Worm (Caenorhabditis elegans) whole organism, L3 larva: ENCODE measurements around the gene sir-2.3.

Source experiments
- ama-1 ChIP-seq: fragments of 150-350 bp; optimal IDR thresholded peaks from 2 replicates; lab custom pipeline; 2018
- elt-3 ChIP-seq, 3 experiments: fragments of 150-350 bp in 1 of 3; sonication (generic microtip) in 2 of 3; optimal IDR thresholded peaks; 2 replicates in 2 of 3; 4 replicates in 1 of 3; lab custom pipeline; 2014 to 2017; ENCODE audit warnings: missing biosample characterization in 3 of 3, missing genetic modification characterization in 3 of 3
- lin-39 ChIP-seq: fragments of 150-350 bp; optimal IDR thresholded peaks from 2 replicates; lab custom pipeline; 2018; ENCODE audit warnings: missing biosample characterization, missing genetic modification reagents, missing genetic modification characterization
- lsy-12 ChIP-seq: sonication (generic microtip); optimal IDR thresholded peaks from 2 replicates; lab custom pipeline; 2016; ENCODE audit warnings: mild to moderate bottlenecking, missing genetic modification characterization, missing compliant biosample characterization
- nhr-28 ChIP-seq: fragments of 150-350 bp; optimal IDR thresholded peaks from 2 replicates; lab custom pipeline; 2014; ENCODE audit warnings: missing biosample characterization, missing genetic modification characterization
- nhr-76 ChIP-seq: fragments of 150-350 bp; sonication (generic microtip); optimal IDR thresholded peaks from 5 replicates; lab custom pipeline; 2014; ENCODE audit warnings: missing biosample characterization, missing genetic modification characterization
- nhr-77 ChIP-seq: fragments of 150-350 bp; optimal IDR thresholded peaks from 2 replicates; lab custom pipeline; 2014; ENCODE audit warnings: missing biosample characterization, missing genetic modification characterization
- sea-2 ChIP-seq: fragments of 150-350 bp; sonication (generic microtip); optimal IDR thresholded peaks from 4 replicates; lab custom pipeline; 2014; ENCODE audit warnings: missing biosample characterization, missing genetic modification reagents, missing genetic modification characterization
- snpc-4 ChIP-seq: fragments of 150-350 bp; optimal IDR thresholded peaks from 2 replicates; lab custom pipeline; 2014; ENCODE audit warnings: missing biosample characterization, missing genetic modification characterization
- unc-62 ChIP-seq: fragments of 150-350 bp; sonication (generic microtip); optimal IDR thresholded peaks from 4 replicates; lab custom pipeline; 2014; ENCODE audit warnings: missing biosample characterization, missing genetic modification reagents, missing genetic modification characterization
- zag-1 ChIP-seq: fragments of 150-350 bp; optimal IDR thresholded peaks from 2 replicates; lab custom pipeline; 2014; ENCODE audit warnings: missing biosample characterization, missing genetic modification characterization
- ztf-11 ChIP-seq: fragments of 150-350 bp; optimal IDR thresholded peaks from 2 replicates; lab custom pipeline; 2014; ENCODE audit warnings: missing biosample characterization, missing genetic modification characterization

ce11 chrX:13284618-13285017 lies 46.9 kb upstream of the sir-2.3 start:
- TF ChIP-seq nhr-28: no peak
- no peak for TF ChIP-seq nhr-77 (tag; lab: Kevin White, UChicago)
- no peak for TF ChIP-seq nhr-76 (tag; lab: Kevin White, UChicago)
- TF ChIP-seq lsy-12 (tag; lab: Kevin White, UChicago): no peak
- TF ChIP-seq sea-2 (GFP tag; lab: Kevin White, UChicago): no peak
- no peak for TF ChIP-seq ztf-11 (tag; lab: Kevin White, UChicago)
- TF ChIP-seq ama-1 (lab: Kevin White, UChicago): no peak
- no peak for TF ChIP-seq elt-3 (tag; optimal IDR thresholded peaks at IDR 0.05; lab: Kevin White, UChicago)
- no peak for TF ChIP-seq zag-1 (tag; lab: Kevin White, UChicago)
- TF ChIP-seq unc-62 (GFP tag; lab: Kevin White, UChicago): no peak
- TF ChIP-seq snpc-4: no peak
- TF ChIP-seq lin-39 (tag; lab: Kevin White, UChicago): no peak
